Worm (Caenorhabditis elegans) whole organism, L3 larva: ENCODE results near the gene T25B9.6.

Source experiments
- R02D3.7 ChIP-seq: fragments of 150-350 bp; optimal IDR thresholded peaks from 2 replicates; lab custom pipeline; 2014; ENCODE audit warnings: missing biosample characterization, missing genetic modification characterization
- ZK546.5 ChIP-seq: sonication (generic microtip); optimal IDR thresholded peaks from 2 replicates; lab custom pipeline; 2017; ENCODE audit warnings: missing biosample characterization, missing genetic modification characterization
- aly-2 ChIP-seq: fragments of 150-350 bp; optimal IDR thresholded peaks from 2 replicates; lab custom pipeline; 2014; ENCODE audit warnings: missing biosample characterization, missing genetic modification characterization
- ama-1 ChIP-seq: fragments of 150-350 bp; optimal IDR thresholded peaks from 2 replicates; lab custom pipeline; 2018
- daf-12 ChIP-seq: fragments of 150-350 bp; optimal IDR thresholded peaks from 2 replicates; lab custom pipeline; 2014; ENCODE audit warnings: missing biosample characterization, missing genetic modification reagents, missing genetic modification characterization
- egl-27 ChIP-seq: sonication (generic microtip); optimal IDR thresholded peaks from 4 replicates; lab custom pipeline; 2017; ENCODE audit warnings: missing biosample characterization, missing genetic modification reagents, missing genetic modification characterization
- egl-5 ChIP-seq: fragments of 150-350 bp; optimal IDR thresholded peaks from 2 replicates; lab custom pipeline; 2017; ENCODE audit warnings: missing biosample characterization, missing genetic modification reagents, missing genetic modification characterization, inconsistent platforms
- elt-1 ChIP-seq: fragments of 150-350 bp; optimal IDR thresholded peaks from 2 replicates; lab custom pipeline; 2014; ENCODE audit warnings: missing biosample characterization, missing genetic modification characterization
- elt-2 ChIP-seq: sonication (generic microtip); optimal IDR thresholded peaks from 2 replicates; lab custom pipeline; 2016; ENCODE audit warnings: missing genetic modification reagents, mild to moderate bottlenecking, missing genetic modification characterization, missing compliant biosample characterization
- elt-3 ChIP-seq, 3 experiments: fragments of 150-350 bp in 1 of 3; sonication (generic microtip) in 2 of 3; optimal IDR thresholded peaks; 2 replicates in 2 of 3; 4 replicates in 1 of 3; lab custom pipeline; 2014 to 2017; ENCODE audit warnings: missing biosample characterization in 3 of 3, missing genetic modification characterization in 3 of 3
- eor-1 ChIP-seq, 2 experiments: fragments of 150-350 bp; optimal IDR thresholded peaks; 2 replicates each; lab custom pipeline; 2014 to 2018; ENCODE audit warnings: missing biosample characterization in 2 of 2, missing genetic modification characterization in 2 of 2
- fkh-10 ChIP-seq: sonication (generic microtip); optimal IDR thresholded peaks from 2 replicates; lab custom pipeline; 2017; ENCODE audit warnings: missing biosample characterization, missing genetic modification reagents, missing genetic modification characterization
- fkh-2 ChIP-seq: fragments of 150-350 bp; optimal IDR thresholded peaks from 2 replicates; lab custom pipeline; 2014; ENCODE audit warnings: missing biosample characterization, missing genetic modification reagents, missing genetic modification characterization
- fos-1 ChIP-seq: fragments of 150-350 bp; optimal IDR thresholded peaks from 2 replicates; lab custom pipeline; 2014; ENCODE audit warnings: missing biosample characterization, missing genetic modification characterization
- hmg-11 ChIP-seq: sonication (generic microtip); optimal IDR thresholded peaks from 2 replicates; lab custom pipeline; 2016; ENCODE audit warnings: missing genetic modification characterization, missing compliant biosample characterization
- jun-1 ChIP-seq: fragments of 150-350 bp; optimal IDR thresholded peaks from 2 replicates; lab custom pipeline; 2014; ENCODE audit warnings: missing biosample characterization, missing genetic modification reagents, missing genetic modification characterization
- lin-15B ChIP-seq: fragments of 150-350 bp; optimal IDR thresholded peaks from 2 replicates; lab custom pipeline; 2014; ENCODE audit warnings: missing biosample characterization, missing genetic modification characterization
- lsy-12 ChIP-seq: sonication (generic microtip); optimal IDR thresholded peaks from 2 replicates; lab custom pipeline; 2016; ENCODE audit warnings: mild to moderate bottlenecking, missing genetic modification characterization, missing compliant biosample characterization
- mdl-1 ChIP-seq: fragments of 150-350 bp; optimal IDR thresholded peaks from 2 replicates; lab custom pipeline; 2014; ENCODE audit warnings: missing biosample characterization, missing genetic modification characterization
- mml-1 ChIP-seq: fragments of 150-350 bp; sonication (generic microtip); optimal IDR thresholded peaks from 3 replicates; lab custom pipeline; 2014; ENCODE audit warnings: missing biosample characterization, missing genetic modification characterization
- nfya-1 ChIP-seq: sonication (generic microtip); optimal IDR thresholded peaks from 2 replicates; lab custom pipeline; 2017; ENCODE audit warnings: missing genetic modification characterization, mild to moderate bottlenecking, missing compliant biosample characterization, antibody characterized with exemption, moderate library complexity; ENCODE audit not compliant: insufficient read depth
- nhr-23 ChIP-seq: fragments of 150-350 bp; optimal IDR thresholded peaks from 2 replicates; lab custom pipeline; 2014; ENCODE audit warnings: missing biosample characterization, missing genetic modification reagents, missing genetic modification characterization
- nhr-25 ChIP-seq: sonication (generic microtip); optimal IDR thresholded peaks from 2 replicates; lab custom pipeline; 2017; ENCODE audit warnings: missing biosample characterization, missing genetic modification characterization
- nhr-28 ChIP-seq: fragments of 150-350 bp; optimal IDR thresholded peaks from 2 replicates; lab custom pipeline; 2014; ENCODE audit warnings: missing biosample characterization, missing genetic modification characterization
- nhr-43 ChIP-seq: sonication (generic microtip); optimal IDR thresholded peaks from 2 replicates; lab custom pipeline; 2016; ENCODE audit warnings: mild to moderate bottlenecking, missing genetic modification characterization, missing compliant biosample characterization; ENCODE audit not compliant: poor library complexity, severe bottlenecking
- nhr-67 ChIP-seq: fragments of 150-350 bp; optimal IDR thresholded peaks from 2 replicates; lab custom pipeline; 2014; ENCODE audit warnings: missing biosample characterization, missing genetic modification characterization
- nhr-76 ChIP-seq: fragments of 150-350 bp; sonication (generic microtip); optimal IDR thresholded peaks from 5 replicates; lab custom pipeline; 2014; ENCODE audit warnings: missing biosample characterization, missing genetic modification characterization
- nhr-77 ChIP-seq: fragments of 150-350 bp; optimal IDR thresholded peaks from 2 replicates; lab custom pipeline; 2014; ENCODE audit warnings: missing biosample characterization, missing genetic modification characterization
- pha-4 ChIP-seq: fragments of 150-350 bp; optimal IDR thresholded peaks from 2 replicates; lab custom pipeline; 2014; ENCODE audit warnings: missing biosample characterization, missing genetic modification reagents, missing genetic modification characterization
- pqm-1 ChIP-seq: fragments of 150-350 bp; optimal IDR thresholded peaks from 2 replicates; lab custom pipeline; 2017; ENCODE audit warnings: missing biosample characterization, missing genetic modification characterization, inconsistent platforms
- skn-1 ChIP-seq: fragments of 150-350 bp; optimal IDR thresholded peaks from 2 replicates; lab custom pipeline; 2014; ENCODE audit warnings: missing biosample characterization, missing genetic modification characterization
- snpc-4 ChIP-seq: fragments of 150-350 bp; optimal IDR thresholded peaks from 2 replicates; lab custom pipeline; 2014; ENCODE audit warnings: missing biosample characterization, missing genetic modification characterization
- tbx-2 ChIP-seq: sonication (generic microtip); optimal IDR thresholded peaks from 2 replicates; lab custom pipeline; 2016; ENCODE audit warnings: mild to moderate bottlenecking, missing genetic modification characterization, missing compliant biosample characterization
- unc-39 ChIP-seq: sonication (generic microtip); optimal IDR thresholded peaks from 4 replicates; lab custom pipeline; 2017; ENCODE audit warnings: missing biosample characterization, missing genetic modification characterization
- zag-1 ChIP-seq: fragments of 150-350 bp; optimal IDR thresholded peaks from 2 replicates; lab custom pipeline; 2014; ENCODE audit warnings: missing biosample characterization, missing genetic modification characterization
- ztf-4 ChIP-seq: fragments of 150-350 bp; optimal IDR thresholded peaks from 2 replicates; lab custom pipeline; 2014; ENCODE audit warnings: missing biosample characterization, missing genetic modification characterization

The T25B9.6 gene

DNA sequence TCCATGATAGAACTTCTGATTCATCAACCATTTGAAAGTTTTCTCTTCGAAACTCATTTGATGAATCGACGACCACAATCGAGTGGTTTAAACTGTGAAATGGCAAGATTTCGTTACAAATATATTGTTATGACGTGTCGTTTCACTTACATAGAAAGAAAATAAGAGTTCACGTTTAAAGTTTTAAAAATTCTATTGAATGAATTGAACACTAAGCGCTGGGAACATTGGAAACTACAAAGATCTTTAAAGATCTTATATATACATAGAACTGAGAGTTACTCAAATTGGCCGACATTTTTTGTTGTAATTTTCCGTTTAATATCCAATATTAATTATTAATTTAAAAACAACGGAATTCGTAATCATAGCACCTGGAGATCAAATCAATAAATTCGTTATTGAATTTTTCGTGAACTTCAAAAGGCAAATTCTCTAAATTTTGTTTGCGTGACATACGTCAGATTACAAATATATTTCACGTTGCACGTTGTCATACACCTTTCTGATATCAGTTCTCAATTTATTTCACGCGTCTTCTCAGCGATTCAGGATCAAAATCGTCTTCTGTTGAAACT is at the start of gene T25B9.6, which contains the start of gene T25B9.4:
Gene T25B9.6 (plus strand): TSS at position 528 of the 578 bp plus-strand sequence.
Gene T25B9.4 (minus strand): TSS at position 101 of the 578 bp plus-strand sequence.
- TF ChIP-seq egl-5 (tag; lab: Kevin White, UChicago) (no peak), ZK546.5 (tag; lab: Kevin White, UChicago) (no peak), ztf-4 (tag; lab: Kevin White, UChicago) (no peak), daf-12 (no peak), nhr-43 (no peak), pqm-1 (tag; lab: Kevin White, UChicago) (no peak), nfya-1 (tag; lab: Kevin White, UChicago) (no peak), mml-1 (no peak), elt-2 (tag; lab: Kevin White, UChicago) (no peak), zag-1 (no peak), lsy-12 (no peak), snpc-4 (tag; lab: Kevin White, UChicago) (no peak), elt-3 (tag; optimal IDR thresholded peaks at IDR 0.05; lab: Kevin White, UChicago) (no peak), R02D3.7 (tag; lab: Kevin White, UChicago) (no peak), elt-1 (tag; lab: Kevin White, UChicago) (no peak), fkh-2 (no peak), hmg-11 (tag; lab: Kevin White, UChicago) (no peak), aly-2 (tag; lab: Kevin White, UChicago) (no peak)

DNA sequence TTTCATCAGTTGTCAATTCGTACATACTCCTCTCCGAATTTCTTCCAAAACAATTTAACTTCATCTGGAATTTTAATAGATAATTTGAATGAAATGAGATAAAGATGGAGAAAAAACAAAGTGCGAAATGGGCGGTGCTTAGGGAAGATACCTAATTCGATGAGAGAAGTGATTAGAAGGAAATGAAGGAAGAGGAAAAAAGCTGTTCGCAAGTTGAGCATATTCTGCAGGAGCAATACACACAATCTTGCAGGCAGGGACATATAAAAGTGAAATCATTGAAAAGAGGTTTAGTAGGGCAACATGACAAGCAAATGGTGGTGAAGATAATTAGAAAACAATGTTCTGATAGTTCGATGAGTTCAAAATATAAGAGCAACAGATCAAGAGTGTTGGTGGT is 46.2 kb upstream of the T25B9.6 start, which contains the start of gene glb-21:
Gene glb-21 (minus strand): TSS at position 66 of the 400 bp plus-strand sequence.
- TF ChIP-seq pqm-1 (tag; lab: Kevin White, UChicago), result no peak
- TF ChIP-seq ama-1, result no peak
- TF ChIP-seq lsy-12, result no peak
- no peak for TF ChIP-seq nhr-67
- no peak for TF ChIP-seq mdl-1 (tag; lab: Kevin White, UChicago)
- no peak for TF ChIP-seq elt-3 (tag; optimal IDR thresholded peaks at IDR 0.05; lab: Kevin White, UChicago)
- TF ChIP-seq ZK546.5 (tag; lab: Kevin White, UChicago), result no peak
- TF ChIP-seq nhr-76 (tag; lab: Kevin White, UChicago), result no peak
- TF ChIP-seq fos-1 (tag; lab: Kevin White, UChicago), result no peak
- no peak for TF ChIP-seq mml-1
- no peak for TF ChIP-seq skn-1 (tag; lab: Kevin White, UChicago)
- no peak for TF ChIP-seq nhr-23
- no peak for TF ChIP-seq fkh-10 (GFP tag; lab: Kevin White, UChicago)
- no peak for TF ChIP-seq unc-39 (tag; lab: Kevin White, UChicago)

DNA sequence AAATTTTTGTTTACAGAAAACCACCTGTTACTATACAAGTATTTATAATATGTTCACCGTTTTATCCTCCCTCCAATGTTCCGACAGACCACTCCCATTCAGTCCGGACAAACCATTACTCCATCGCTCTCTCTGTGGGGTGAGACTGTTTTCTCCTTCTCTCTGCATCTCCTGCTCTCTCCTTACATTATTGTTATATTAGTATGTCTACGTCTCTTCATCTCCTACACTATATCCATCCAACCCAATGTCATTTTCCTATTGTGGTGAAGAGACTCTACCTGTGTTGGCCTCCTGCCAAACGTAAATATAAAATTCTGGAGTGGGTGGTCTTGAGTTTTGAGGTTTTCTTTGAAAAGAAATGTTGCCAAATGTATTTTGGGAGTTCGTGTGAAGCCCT is 43.3 kb upstream of the T25B9.6 start:
- TF ChIP-seq pha-4 (peak; percentile 78), hmg-11 (tag; lab: Kevin White, UChicago) (no peak), ama-1 (no peak), aly-2 (tag; lab: Kevin White, UChicago) (no peak), elt-2 (tag; lab: Kevin White, UChicago) (peak; percentile 2), nhr-25 (tag; lab: Kevin White, UChicago) (no peak), eor-1 (tag; optimal IDR thresholded peaks at IDR 0.05; lab: Kevin White, UChicago) (no peak), snpc-4 (tag; lab: Kevin White, UChicago) (no peak), jun-1 (tag; lab: Kevin White, UChicago) (no peak), skn-1 (tag; lab: Kevin White, UChicago) (no peak), nhr-76 (tag; lab: Kevin White, UChicago) (no peak), pqm-1 (tag; lab: Kevin White, UChicago) (peak; percentile 7), nfya-1 (tag; lab: Kevin White, UChicago) (no peak), tbx-2 (tag; lab: Kevin White, UChicago) (no peak)
- TF ChIP-seq, all 47 proteins: peak for 3

DNA sequence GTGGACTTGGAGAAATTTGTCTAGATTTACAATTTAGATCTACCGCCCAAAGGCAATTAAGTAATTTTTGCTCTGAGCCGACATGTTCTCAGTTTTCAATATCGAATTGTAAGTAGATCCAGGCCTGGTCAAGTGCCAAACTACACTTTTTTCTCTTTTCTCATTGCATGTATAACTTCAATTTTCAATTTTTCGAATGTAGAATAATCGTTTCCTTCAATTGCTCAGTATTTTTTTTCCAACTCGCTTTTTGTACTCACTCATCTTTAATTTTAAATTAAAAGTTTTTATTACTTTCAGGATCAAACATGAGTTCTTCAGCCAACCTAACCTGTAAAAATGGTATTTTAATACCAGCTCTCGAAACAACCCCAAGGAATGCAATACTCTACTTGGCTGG is 41.6 kb upstream of the T25B9.6 start, which contains the start of gene ncx-3:
Gene ncx-3 (plus strand): TSS at position 301 of the 400 bp plus-strand sequence.
- TF ChIP-seq skn-1 (tag; lab: Kevin White, UChicago) (no peak), nhr-28 (no peak), nhr-43 (no peak), ZK546.5 (tag; lab: Kevin White, UChicago) (no peak), fos-1 (tag; lab: Kevin White, UChicago) (no peak), egl-27 (tag; lab: Kevin White, UChicago) (no peak), elt-3 (tag; optimal IDR thresholded peaks at IDR 0.05; lab: Kevin White, UChicago) (no peak), nhr-25 (tag; lab: Kevin White, UChicago) (no peak), lin-15B (tag; lab: Kevin White, UChicago) (no peak), unc-39 (tag; lab: Kevin White, UChicago) (no peak), fkh-10 (GFP tag; lab: Kevin White, UChicago) (no peak), nhr-77 (tag; lab: Kevin White, UChicago) (no peak)
